In the genomic region with DNA sequence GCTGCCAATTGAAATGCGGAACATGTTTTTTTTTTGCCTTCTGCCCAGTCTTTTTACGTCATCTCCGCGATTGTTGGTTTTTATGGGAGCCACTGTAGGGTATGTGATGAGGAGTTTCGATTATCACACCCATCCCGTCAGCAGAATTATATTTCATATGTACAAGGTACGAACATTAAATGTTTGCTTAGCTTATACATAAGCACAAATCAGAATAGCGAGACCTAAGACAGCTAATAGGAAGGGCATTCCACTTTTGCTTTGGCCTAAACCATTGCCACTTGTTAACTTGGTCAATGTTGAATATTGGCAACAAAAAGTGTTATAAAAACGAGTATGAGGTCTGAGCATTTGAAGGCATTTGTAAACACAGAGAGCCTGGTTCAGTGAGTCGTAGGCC, we compare ENCODE assay signal across 1 fruit fly cellular context.
TF ChIP-seq lines count a peak whose summit lies in the region.

Gene CG2816, plus strand, starts transcription at position 400 of the 400 bp plus-strand sequence.

TF ChIP-seq in whole organism, embryonic, 481 proteins besides CTCF, POLR2A, EP300 and RAD21 (continued from another document and continues in another):
- TF ChIP-seq CG9437 (GFP tag; optimal IDR thresholded peaks at IDR 0.05; lab: Kevin White, UChicago), result peak; percentile 16
- no peak for TF ChIP-seq CG15479 (GFP tag; optimal IDR thresholded peaks at IDR 0.05; lab: Kevin White, UChicago)
- TF ChIP-seq sima (GFP tag; optimal IDR thresholded peaks at IDR 0.05; lab: Kevin White, UChicago), result no peak
- no peak for TF ChIP-seq CG17802 (tag; optimal IDR thresholded peaks at IDR 0.05; lab: Kevin White, UChicago)
- TF ChIP-seq CG9609 (GFP tag; optimal IDR thresholded peaks at IDR 0.05; lab: Kevin White, UChicago), result peak; percentile 77
- TF ChIP-seq D19B (GFP tag; optimal IDR thresholded peaks at IDR 0.05; lab: Kevin White, UChicago), result peak; percentile 27
- peak; percentile 88 for TF ChIP-seq fu2 (GFP tag; optimal IDR thresholded peaks at IDR 0.05; lab: Kevin White, UChicago)
- TF ChIP-seq mld (GFP tag; IDR thresholded peaks at IDR 0.05; lab: Robert Waterston, UW; ENCODE audit: partially characterized antibody), result no peak
- TF ChIP-seq CG12155 (GFP tag; optimal IDR thresholded peaks at IDR 0.05; lab: Kevin White, UChicago), result peak; percentile 29
- peak; percentile 23 for TF ChIP-seq Sox102F (GFP tag; optimal IDR thresholded peaks at IDR 0.05; lab: Kevin White, UChicago)
- TF ChIP-seq dati (GFP tag; IDR thresholded peaks at IDR 0.05; lab: Robert Waterston, UW), result no peak
- peak; percentile 79 for TF ChIP-seq CG15269 (tag; optimal IDR thresholded peaks at IDR 0.05; lab: Kevin White, UChicago)
- TF ChIP-seq CG18011 (GFP tag; optimal IDR thresholded peaks at IDR 0.05; lab: Kevin White, UChicago), result peak; percentile 44
- no peak for TF ChIP-seq CG4404 (GFP tag; IDR thresholded peaks at IDR 0.05; lab: Robert Waterston, UW)
- TF ChIP-seq Blimp-1 (GFP tag; optimal IDR thresholded peaks at IDR 0.05; lab: Kevin White, UChicago), result no peak
- TF ChIP-seq HmgD (GFP tag; optimal IDR thresholded peaks at IDR 0.05; lab: Kevin White, UChicago), result peak; percentile 36
- TF ChIP-seq gt (GFP tag; IDR thresholded peaks at IDR 0.05; lab: Robert Waterston, UW), result no peak
- peak; percentile 28 for TF ChIP-seq scrt (GFP tag; optimal IDR thresholded peaks at IDR 0.05; lab: Kevin White, UChicago)
- TF ChIP-seq CG6175 (GFP tag; IDR thresholded peaks at IDR 0.05; lab: Robert Waterston, UW), result no peak
- TF ChIP-seq tio (GFP tag; optimal IDR thresholded peaks at IDR 0.05; lab: Kevin White, UChicago), result peak; percentile 36
- TF ChIP-seq Fer2 (tag; optimal IDR thresholded peaks at IDR 0.05; lab: Kevin White, UChicago), result peak; percentile 36
- no peak for TF ChIP-seq emc (GFP tag; optimal IDR thresholded peaks at IDR 0.05; lab: Kevin White, UChicago)
- TF ChIP-seq CG17568 (GFP tag; optimal IDR thresholded peaks at IDR 0.05; lab: Kevin White, UChicago), result no peak
- TF ChIP-seq Med (GFP tag; lab: Kevin White, UChicago), result peak; percentile 91
- TF ChIP-seq pho (GFP tag; optimal IDR thresholded peaks at IDR 0.05; lab: Kevin White, UChicago), result peak; percentile 88
- no peak for TF ChIP-seq Ssrp (tag; optimal IDR thresholded peaks at IDR 0.05; lab: Kevin White, UChicago)
- no peak for TF ChIP-seq BEAF-32 (GFP tag; optimal IDR thresholded peaks at IDR 0.05; lab: Kevin White, UChicago)
- no peak for TF ChIP-seq MTF-1 (GFP tag; optimal IDR thresholded peaks at IDR 0.05; lab: Kevin White, UChicago; ENCODE audit: borderline replicate concordance)
- peak; percentile 65 for TF ChIP-seq Abd-B (GFP tag; optimal IDR thresholded peaks at IDR 0.05; lab: Kevin White, UChicago)
- TF ChIP-seq CG12942 (GFP tag; optimal IDR thresholded peaks at IDR 0.05; lab: Kevin White, UChicago), result peak; percentile 42
- TF ChIP-seq Hmr (GFP tag; optimal IDR thresholded peaks at IDR 0.05; lab: Kevin White, UChicago), result peak; percentile 80
- no peak for TF ChIP-seq gcm2 (GFP tag; optimal IDR thresholded peaks at IDR 0.05; lab: Kevin White, UChicago)
- peak; percentile 89 for TF ChIP-seq CG3847 (GFP tag; IDR thresholded peaks at IDR 0.05; lab: Robert Waterston, UW)
- TF ChIP-seq crol (GFP tag; IDR thresholded peaks at IDR 0.05; lab: Robert Waterston, UW), result no peak
- no peak for TF ChIP-seq Hmx (GFP tag; optimal IDR thresholded peaks at IDR 0.05; lab: Kevin White, UChicago)
- no peak for TF ChIP-seq run (tag; optimal IDR thresholded peaks at IDR 0.05; lab: Kevin White, UChicago)
- peak; percentile 34 for TF ChIP-seq org-1 (GFP tag; optimal IDR thresholded peaks at IDR 0.05; lab: Kevin White, UChicago)
- TF ChIP-seq Atf6 (GFP tag; IDR thresholded peaks at IDR 0.05; lab: Robert Waterston, UW), result peak; percentile 68
- TF ChIP-seq cg (GFP tag; optimal IDR thresholded peaks at IDR 0.05; lab: Kevin White, UChicago), result no peak
- TF ChIP-seq Spps (tag; optimal IDR thresholded peaks at IDR 0.05; lab: Kevin White, UChicago), result no peak
- no peak for TF ChIP-seq CG2202 (tag; optimal IDR thresholded peaks at IDR 0.05; lab: Kevin White, UChicago)
- no peak for TF ChIP-seq pros (GFP tag; optimal IDR thresholded peaks at IDR 0.05; lab: Kevin White, UChicago)
- peak; percentile 37 for TF ChIP-seq tx (GFP tag; optimal IDR thresholded peaks at IDR 0.05; lab: Kevin White, UChicago)
- TF ChIP-seq Bteb2 (GFP tag; optimal IDR thresholded peaks at IDR 0.05; lab: Kevin White, UChicago), result no peak
- no peak for TF ChIP-seq gsb-n (tag; optimal IDR thresholded peaks at IDR 0.05; lab: Kevin White, UChicago)
- TF ChIP-seq kah (GFP tag; optimal IDR thresholded peaks at IDR 0.05; lab: Kevin White, UChicago), result no peak
- TF ChIP-seq Sin3A (optimal IDR thresholded peaks at IDR 0.05; lab: Kevin White, UChicago), result no peak
- TF ChIP-seq Lpt (GFP tag; optimal IDR thresholded peaks at IDR 0.05; lab: Kevin White, UChicago), result no peak
- no peak for TF ChIP-seq fd102C (GFP tag; optimal IDR thresholded peaks at IDR 0.05; lab: Kevin White, UChicago)
- TF ChIP-seq MESR4 (GFP tag; optimal IDR thresholded peaks at IDR 0.05; lab: Kevin White, UChicago), result no peak
- TF ChIP-seq sd (tag; optimal IDR thresholded peaks at IDR 0.05; lab: Kevin White, UChicago), result peak; percentile 61
- TF ChIP-seq gce (GFP tag; IDR thresholded peaks at IDR 0.05; lab: Robert Waterston, UW), result peak; percentile 27; the same call in 1 of the 3 replicates
- TF ChIP-seq ro (GFP tag; IDR thresholded peaks at IDR 0.05; lab: Robert Waterston, UW), result no peak
- TF ChIP-seq dmrt99B (tag; optimal IDR thresholded peaks at IDR 0.05; lab: Kevin White, UChicago), result peak; percentile 48
- no peak for TF ChIP-seq CG10431 (GFP tag; optimal IDR thresholded peaks at IDR 0.05; lab: Kevin White, UChicago)
- no peak for TF ChIP-seq nerfin-2 (GFP tag; IDR thresholded peaks at IDR 0.05; lab: Robert Waterston, UW; ENCODE audit: partially characterized antibody)
- no peak for TF ChIP-seq oc (tag; optimal IDR thresholded peaks at IDR 0.05; lab: Kevin White, UChicago)
- no peak for TF ChIP-seq dan (GFP tag; IDR thresholded peaks at IDR 0.05; lab: Robert Waterston, UW)
- 0 out of 2 replicates have a peak, but pooled peaks have one; percentile 27 for TF ChIP-seq ara (GFP tag; IDR thresholded peaks at IDR 0.05; lab: Robert Waterston, UW)
- no peak for TF ChIP-seq unc-4 (GFP tag; IDR thresholded peaks at IDR 0.05; lab: Robert Waterston, UW; ENCODE audit: partially characterized antibody)
- no peak for TF ChIP-seq odd (GFP tag; optimal IDR thresholded peaks at IDR 0.05; lab: Kevin White, UChicago)
- TF ChIP-seq CG16779 (GFP tag; IDR thresholded peaks at IDR 0.05; lab: Robert Waterston, UW), result no peak
- no peak for TF ChIP-seq fd64A (GFP tag; optimal IDR thresholded peaks at IDR 0.05; lab: Kevin White, UChicago)
- peak; percentile 68 for TF ChIP-seq ems (GFP tag; optimal IDR thresholded peaks at IDR 0.05; lab: Kevin White, UChicago)
- no peak for TF ChIP-seq Nf-YA (GFP tag; IDR thresholded peaks at IDR 0.05; lab: Robert Waterston, UW)
- peak; percentile 75 for TF ChIP-seq CG11560 (tag; IDR thresholded peaks at IDR 0.05; lab: Robert Waterston, UW)
- TF ChIP-seq CG11723 (GFP tag; optimal IDR thresholded peaks at IDR 0.05; lab: Kevin White, UChicago), result no peak
- TF ChIP-seq en (GFP tag; optimal IDR thresholded peaks at IDR 0.05; lab: Kevin White, UChicago), result peak; percentile 7
- TF ChIP-seq CG14050 (GFP tag; IDR thresholded peaks at IDR 0.05; lab: Robert Waterston, UW), result peak; percentile 24; the same call in 1 of the 3 replicates
- peak; percentile 93 for TF ChIP-seq zfh2 (GFP tag; optimal IDR thresholded peaks at IDR 0.05; lab: Kevin White, UChicago)
- no peak for TF ChIP-seq D19A (tag; optimal IDR thresholded peaks at IDR 0.05; lab: Kevin White, UChicago)
- TF ChIP-seq btn (GFP tag; optimal IDR thresholded peaks at IDR 0.05; lab: Kevin White, UChicago), result no peak
- no peak for TF ChIP-seq tna (GFP tag; IDR thresholded peaks at IDR 0.05; lab: Robert Waterston, UW; ENCODE audit: partially characterized antibody)
- TF ChIP-seq Dref (GFP tag; IDR thresholded peaks at IDR 0.05; lab: Robert Waterston, UW), result 0 out of 2 replicates have a peak, but pooled peaks have one; percentile 25
- TF ChIP-seq chinmo (GFP tag; IDR thresholded peaks at IDR 0.05; lab: Robert Waterston, UW; ENCODE audit: partially characterized antibody), result 0 out of 4 replicates have a peak, but pooled peaks have one; percentile 40
- TF ChIP-seq wor (GFP tag; IDR thresholded peaks at IDR 0.05; lab: Robert Waterston, UW), result no peak
- TF ChIP-seq CG2199 (GFP tag; IDR thresholded peaks at IDR 0.05; lab: Robert Waterston, UW), result no peak
- no peak for TF ChIP-seq toy (GFP tag; IDR thresholded peaks at IDR 0.05; lab: Robert Waterston, UW)
- no peak for TF ChIP-seq NC2α (GFP tag; optimal IDR thresholded peaks at IDR 0.05; lab: Kevin White, UChicago)
- no peak for TF ChIP-seq CG18764 (GFP tag; optimal IDR thresholded peaks at IDR 0.05; lab: Kevin White, UChicago)
- no peak for TF ChIP-seq CG6654 (GFP tag; optimal IDR thresholded peaks at IDR 0.05; lab: Kevin White, UChicago)
- no peak for TF ChIP-seq Dll (GFP tag; IDR thresholded peaks at IDR 0.05; lab: Robert Waterston, UW; ENCODE audit: partially characterized antibody)
- TF ChIP-seq Gsc (GFP tag; IDR thresholded peaks at IDR 0.05; lab: Robert Waterston, UW), result no peak
- TF ChIP-seq CG17912 (GFP tag; optimal IDR thresholded peaks at IDR 0.05; lab: Kevin White, UChicago), result no peak
- peak; percentile 13 for TF ChIP-seq CG34376 (GFP tag; optimal IDR thresholded peaks at IDR 0.05; lab: Kevin White, UChicago)
- TF ChIP-seq ken (GFP tag; IDR thresholded peaks at IDR 0.05; lab: Robert Waterston, UW), result peak; percentile 39; the same call in 1 of the 3 replicates
- no peak for TF ChIP-seq CG8290 (GFP tag; optimal IDR thresholded peaks at IDR 0.05; lab: Kevin White, UChicago)
- peak in 1 of 2 experiments; percentile 83 for TF ChIP-seq CG8290 (tag; optimal IDR thresholded peaks at IDR 0.05; lab: Kevin White, UChicago)
- peak; percentile 86 for TF ChIP-seq lbe (GFP tag; optimal IDR thresholded peaks at IDR 0.05; lab: Kevin White, UChicago)
- TF ChIP-seq ase (GFP tag; IDR thresholded peaks at IDR 0.05; lab: Robert Waterston, UW), result peak; percentile 71; the same call in 2 of the 3 replicates
- TF ChIP-seq CG9727 (GFP tag; optimal IDR thresholded peaks at IDR 0.05; lab: Kevin White, UChicago), result no peak
- TF ChIP-seq Neu2 (GFP tag; optimal IDR thresholded peaks at IDR 0.05; lab: Kevin White, UChicago; ENCODE audit: borderline replicate concordance), result no peak
- TF ChIP-seq Opbp (GFP tag; IDR thresholded peaks at IDR 0.05; lab: Robert Waterston, UW; ENCODE audit: partially characterized antibody), result no peak
- no peak for TF ChIP-seq Lhr (GFP tag; optimal IDR thresholded peaks at IDR 0.05; lab: Kevin White, UChicago)
- no peak for TF ChIP-seq H15 (GFP tag; IDR thresholded peaks at IDR 0.05; lab: Robert Waterston, UW)
- TF ChIP-seq CG3838 (GFP tag; optimal IDR thresholded peaks at IDR 0.05; lab: Kevin White, UChicago), result no peak
- peak; percentile 35; the same call in 1 of the 2 replicates for TF ChIP-seq CG4730 (GFP tag; IDR thresholded peaks at IDR 0.05; lab: Robert Waterston, UW)
- no peak for TF ChIP-seq Asciz (GFP tag; optimal IDR thresholded peaks at IDR 0.05; lab: Kevin White, UChicago)
- peak; percentile 75 for TF ChIP-seq CG4282 (GFP tag; optimal IDR thresholded peaks at IDR 0.05; lab: Kevin White, UChicago)
- no peak for TF ChIP-seq Max (GFP tag; optimal IDR thresholded peaks at IDR 0.05; lab: Kevin White, UChicago)
- TF ChIP-seq mirr (GFP tag; optimal IDR thresholded peaks at IDR 0.05; lab: Kevin White, UChicago), result no peak
- TF ChIP-seq Dfd (GFP tag; optimal IDR thresholded peaks at IDR 0.05; lab: Kevin White, UChicago), result no peak
- no peak for TF ChIP-seq CG9797 (GFP tag; optimal IDR thresholded peaks at IDR 0.05; lab: Kevin White, UChicago)
- TF ChIP-seq CG12391 (tag; optimal IDR thresholded peaks at IDR 0.05; lab: Kevin White, UChicago), result no peak
- peak; percentile 38 for TF ChIP-seq Side (GFP tag; optimal IDR thresholded peaks at IDR 0.05; lab: Kevin White, UChicago)
- peak; percentile 76 for TF ChIP-seq H2.0 (GFP tag; IDR thresholded peaks at IDR 0.05; lab: Robert Waterston, UW)
- peak; percentile 37; the same call in 1 of the 2 replicates for TF ChIP-seq Poxn (GFP tag; IDR thresholded peaks at IDR 0.05; lab: Robert Waterston, UW)
- TF ChIP-seq CG7271 (tag; optimal IDR thresholded peaks at IDR 0.05; lab: Kevin White, UChicago), result no peak
- peak; percentile 84 for TF ChIP-seq row (GFP tag; IDR thresholded peaks at IDR 0.05; lab: Robert Waterston, UW)
- TF ChIP-seq zfh1 (GFP tag; IDR thresholded peaks at IDR 0.05; lab: Robert Waterston, UW), result peak; percentile 65; the same call in 2 of the 3 replicates
- peak; percentile 35 for TF ChIP-seq ftz-f1 (GFP tag; optimal IDR thresholded peaks at IDR 0.05; lab: Kevin White, UChicago)
- TF ChIP-seq CG3726 (GFP tag; IDR thresholded peaks at IDR 0.05; lab: Robert Waterston, UW), result peak; percentile 64; the same call in 1 of the 3 replicates
- peak; percentile 16 for TF ChIP-seq repo (GFP tag; optimal IDR thresholded peaks at IDR 0.05; lab: Kevin White, UChicago)
- peak; percentile 51 for TF ChIP-seq CG1603 (tag; optimal IDR thresholded peaks at IDR 0.05; lab: Kevin White, UChicago)
- TF ChIP-seq Hand (GFP tag; optimal IDR thresholded peaks at IDR 0.05; lab: Kevin White, UChicago), result no peak
- TF ChIP-seq CG16813 (GFP tag; IDR thresholded peaks at IDR 0.05; lab: Robert Waterston, UW; ENCODE audit: partially characterized antibody), result no peak
- TF ChIP-seq CrebB (tag; optimal IDR thresholded peaks at IDR 0.05; lab: Kevin White, UChicago), result peak; percentile 70
- peak; percentile 87; the same call in 1 of the 2 replicates for TF ChIP-seq vvl (GFP tag; IDR thresholded peaks at IDR 0.05; lab: Robert Waterston, UW)
- TF ChIP-seq CG4424 (GFP tag; optimal IDR thresholded peaks at IDR 0.05; lab: Kevin White, UChicago), result no peak
- TF ChIP-seq CG13424 (tag; optimal IDR thresholded peaks at IDR 0.05; lab: Kevin White, UChicago), result peak; percentile 37
- peak; percentile 78 for TF ChIP-seq sens (GFP tag; lab: Kevin White, UChicago)
- TF ChIP-seq CG4820 (GFP tag; optimal IDR thresholded peaks at IDR 0.05; lab: Kevin White, UChicago), result no peak
- peak; percentile 19 for TF ChIP-seq CG10267 (tag; optimal IDR thresholded peaks at IDR 0.05; lab: Kevin White, UChicago)
- TF ChIP-seq hb (GFP tag; IDR thresholded peaks at IDR 0.05; lab: Robert Waterston, UW; ENCODE audit: partially characterized antibody), result no peak
- no peak for TF ChIP-seq Sry-β (GFP tag; optimal IDR thresholded peaks at IDR 0.05; lab: Kevin White, UChicago)
- TF ChIP-seq ci (GFP tag; IDR thresholded peaks at IDR 0.05; lab: Robert Waterston, UW), result no peak
- TF ChIP-seq so (GFP tag; IDR thresholded peaks at IDR 0.05; lab: Robert Waterston, UW), result no peak
- TF ChIP-seq al (GFP tag; IDR thresholded peaks at IDR 0.05; lab: Robert Waterston, UW), result peak; percentile 95
